Fruit fly (Drosophila melanogaster) whole organism, embryonic: Measurements from ENCODE around the gene Bet3.

Source experiments
- Adf1 ChIP-seq: fragments of 200-800 bp; sonication (Bioruptor generic); IDR thresholded peaks from 2 replicates; pipeline ENCODE4 v1.3.6; 2022; ENCODE audit warnings: missing biosample characterization, missing genetic modification characterization
- Antp ChIP-seq: fragments of 200-800 bp; sonication (Bioruptor generic); optimal IDR thresholded peaks from 3 replicates; lab custom pipeline; 2016; ENCODE audit warnings: missing biosample characterization, missing genetic modification characterization
- B-H2 ChIP-seq: fragments of 200-800 bp; sonication (Bioruptor generic); optimal IDR thresholded peaks from 2 replicates; lab custom pipeline; 2018; ENCODE audit warnings: missing biosample characterization, mild to moderate bottlenecking, missing genetic modification characterization
- CG11247 ChIP-seq: fragments of 200-800 bp; sonication (Bioruptor generic); IDR thresholded peaks from 2 replicates; pipeline ENCODE4 v1.3.6; 2022; ENCODE audit warnings: missing biosample characterization, missing genetic modification characterization
- CG11696 ChIP-seq: fragments of 200-800 bp; sonication (Bioruptor generic); IDR thresholded peaks from 2 replicates; pipeline ENCODE4 v1.3.6; 2022; ENCODE audit warnings: missing biosample characterization, missing genetic modification characterization
- CG15601 ChIP-seq: fragments of 200-800 bp; sonication (Bioruptor generic); optimal IDR thresholded peaks from 3 replicates; lab custom pipeline; 2019; ENCODE audit warnings: missing biosample characterization, mild to moderate bottlenecking, missing genetic modification characterization, moderate library complexity
- CG15696 ChIP-seq: fragments of 200-800 bp; sonication (Bioruptor generic); optimal IDR thresholded peaks from 2 replicates; lab custom pipeline; 2019; ENCODE audit warnings: missing biosample characterization, mild to moderate bottlenecking, missing genetic modification characterization, moderate library complexity
- CG1603 ChIP-seq: fragments of 200-800 bp; sonication (Bioruptor generic); optimal IDR thresholded peaks from 2 replicates; lab custom pipeline; 2019; ENCODE audit warnings: missing biosample characterization, mild to moderate bottlenecking, missing genetic modification characterization, moderate library complexity
- CG1792 ChIP-seq: fragments of 200-800 bp; sonication (Bioruptor generic); optimal IDR thresholded peaks from 2 replicates; lab custom pipeline; 2016; ENCODE audit warnings: missing biosample characterization, missing genetic modification characterization
- CG2116 ChIP-seq: fragments of 200-800 bp; sonication (Bioruptor generic); optimal IDR thresholded peaks from 3 replicates; lab custom pipeline; 2018; ENCODE audit warnings: missing biosample characterization, mild to moderate bottlenecking, missing genetic modification characterization
- CG3281 ChIP-seq: fragments of 200-800 bp; sonication (Bioruptor generic); optimal IDR thresholded peaks from 3 replicates; lab custom pipeline; 2017; ENCODE audit warnings: missing biosample characterization, mild to moderate bottlenecking, missing genetic modification characterization
- CG8281 ChIP-seq: fragments of 200-800 bp; sonication (Bioruptor generic); optimal IDR thresholded peaks from 2 replicates; lab custom pipeline; 2018; ENCODE audit warnings: missing biosample characterization, mild to moderate bottlenecking, missing genetic modification characterization, moderate library complexity
- CG9876 ChIP-seq: fragments of 200-800 bp; sonication (Bioruptor generic); optimal IDR thresholded peaks from 2 replicates; lab custom pipeline; 2016; ENCODE audit warnings: missing biosample characterization, missing genetic modification characterization
- D ChIP-seq, 2 experiments: fragments of 200-800 bp in 1 of 2; fragments of >200 bp in 1 of 2; sonication (Bioruptor generic) in 1 of 2; optimal IDR thresholded peaks; 2 replicates in 1 of 2; 3 replicates in 1 of 2; lab custom pipeline; 2017; ENCODE audit warnings: mild to moderate bottlenecking in 1 of 2, missing biosample characterization in 1 of 2, missing genetic modification characterization in 1 of 2, missing genetic modification reagents in 1 of 2
- Doc2 ChIP-seq: fragments of 200-800 bp; sonication (Bioruptor generic); IDR thresholded peaks from 2 replicates; pipeline ENCODE4 v1.3.6; 2022; ENCODE audit warnings: missing biosample characterization, missing genetic modification characterization
- Ets65A ChIP-seq: fragments of 200-800 bp; sonication (Bioruptor generic); peaks from one replicate; lab custom pipeline; 2016; ENCODE audit warnings: missing biosample characterization, missing genetic modification characterization
- Ets97D ChIP-seq: fragments of 200-800 bp; sonication (Bioruptor generic); optimal IDR thresholded peaks from 3 replicates; lab custom pipeline; 2016; ENCODE audit warnings: missing biosample characterization, missing genetic modification characterization
- HmgZ ChIP-seq: fragments of 200-800 bp; sonication (Bioruptor generic); optimal IDR thresholded peaks from 2 replicates; lab custom pipeline; 2018; ENCODE audit warnings: missing biosample characterization, mild to moderate bottlenecking, missing genetic modification characterization
- Hmr ChIP-seq: fragments of 200-800 bp; sonication (Bioruptor generic); optimal IDR thresholded peaks from 3 replicates; lab custom pipeline; 2017; ENCODE audit warnings: mild to moderate bottlenecking, missing biosample characterization, missing genetic modification reagents, missing genetic modification characterization
- Hsf ChIP-seq: fragments of 200-800 bp; sonication (Bioruptor generic); optimal IDR thresholded peaks from 3 replicates; lab custom pipeline; 2016; ENCODE audit warnings: missing biosample characterization, missing genetic modification characterization
- Med ChIP-seq: fragments of 200-800 bp; sonication (Bioruptor generic); peaks from one replicate; lab custom pipeline; 2016; ENCODE audit warnings: missing biosample characterization, missing genetic modification characterization, mild to moderate bottlenecking, inconsistent platforms, moderate library complexity
- NFAT ChIP-seq: fragments of 200-800 bp; sonication (Bioruptor generic); IDR thresholded peaks from 2 replicates; pipeline ENCODE4 v1.3.6; 2022; ENCODE audit warnings: missing biosample characterization, missing genetic modification characterization
- Nf-YC ChIP-seq: fragments of 200-800 bp; optimal IDR thresholded peaks from 3 replicates; lab custom pipeline; 2019; ENCODE audit warnings: missing biosample characterization, mild to moderate bottlenecking, missing genetic modification characterization, moderate library complexity
- Oli ChIP-seq: fragments of 200-800 bp; sonication (Bioruptor generic); optimal IDR thresholded peaks from 2 replicates; lab custom pipeline; 2018; ENCODE audit warnings: missing biosample characterization, mild to moderate bottlenecking, missing genetic modification characterization, moderate library complexity
- Sox102F ChIP-seq: fragments of 200-800 bp; sonication (Bioruptor generic); optimal IDR thresholded peaks from 2 replicates; lab custom pipeline; 2018; ENCODE audit warnings: missing biosample characterization, mild to moderate bottlenecking, missing genetic modification characterization, moderate library complexity
- Usf ChIP-seq: fragments of 200-800 bp; sonication (Bioruptor generic); optimal IDR thresholded peaks from 2 replicates; lab custom pipeline; 2017; ENCODE audit warnings: missing genotype, missing biosample characterization, missing genetic modification characterization
- Xbp1 ChIP-seq: fragments of 200-800 bp; sonication (Bioruptor generic); optimal IDR thresholded peaks from 3 replicates; lab custom pipeline; 2016; ENCODE audit warnings: missing biosample characterization, mild to moderate bottlenecking, missing genetic modification characterization
- YL-1 ChIP-seq: fragments of 200-800 bp; sonication (Bioruptor generic); optimal IDR thresholded peaks from 3 replicates; lab custom pipeline; 2017; ENCODE audit warnings: missing biosample characterization, mild to moderate bottlenecking, missing genetic modification characterization
- amos ChIP-seq: fragments of 200-800 bp; sonication (Bioruptor generic); IDR thresholded peaks from 2 replicates; pipeline ENCODE4 v1.3.6; 2022; ENCODE audit warnings: missing biosample characterization, missing genetic modification characterization; ENCODE audit not compliant: partially characterized antibody
- ato ChIP-seq: fragments of 200-800 bp; sonication (Bioruptor generic); IDR thresholded peaks from 2 replicates; pipeline ENCODE4 v1.3.6; 2022; ENCODE audit warnings: missing biosample characterization, missing genetic modification characterization; ENCODE audit not compliant: partially characterized antibody
- bigmax ChIP-seq: fragments of 200-800 bp; sonication (Bioruptor generic); optimal IDR thresholded peaks from 2 replicates; lab custom pipeline; 2018; ENCODE audit warnings: missing biosample characterization, mild to moderate bottlenecking, missing genetic modification characterization
- ewg ChIP-seq: fragments of 200-800 bp; sonication (Bioruptor generic); optimal IDR thresholded peaks from 3 replicates; lab custom pipeline; 2017; ENCODE audit warnings: mild to moderate bottlenecking, missing biosample characterization, missing genetic modification reagents, missing genetic modification characterization
- gfzf ChIP-seq: fragments of 200-800 bp; sonication (Bioruptor generic); optimal IDR thresholded peaks from 2 replicates; lab custom pipeline; 2016; ENCODE audit warnings: missing biosample characterization, mild to moderate bottlenecking, missing genetic modification characterization, moderate library complexity
- gt ChIP-seq: fragments of 200-800 bp; sonication (Bioruptor generic); IDR thresholded peaks from 2 replicates; pipeline ENCODE4 v1.3.6; 2022; ENCODE audit warnings: missing biosample characterization, missing genetic modification characterization
- kah ChIP-seq: fragments of 200-800 bp; sonication (Bioruptor generic); optimal IDR thresholded peaks from 2 replicates; lab custom pipeline; 2018; ENCODE audit warnings: missing biosample characterization, mild to moderate bottlenecking, missing genetic modification characterization
- ken ChIP-seq: fragments of 200-800 bp; sonication (Bioruptor generic); IDR thresholded peaks from 3 replicates; pipeline ENCODE4 v1.3.6; 2022; ENCODE audit warnings: missing biosample characterization, missing genetic modification characterization
- klu ChIP-seq: fragments of 200-800 bp; sonication (Bioruptor generic); IDR thresholded peaks from 2 replicates; pipeline ENCODE4 v1.3.6; 2022; ENCODE audit warnings: missing biosample characterization, missing genetic modification characterization
- knrl ChIP-seq: fragments of 200-800 bp; sonication (Bioruptor generic); IDR thresholded peaks from 3 replicates; pipeline ENCODE4 v1.3.6; 2022; ENCODE audit warnings: missing biosample characterization, missing genetic modification characterization; ENCODE audit not compliant: partially characterized antibody
- maf-S ChIP-seq: fragments of 200-800 bp; sonication (Bioruptor generic); optimal IDR thresholded peaks from 2 replicates; lab custom pipeline; 2016; ENCODE audit warnings: missing biosample characterization, missing genetic modification characterization
- mam ChIP-seq: fragments of 200-800 bp; sonication (Bioruptor generic); optimal IDR thresholded peaks from 3 replicates; lab custom pipeline; 2016; ENCODE audit warnings: missing biosample characterization, missing genetic modification characterization
- peb ChIP-seq: fragments of 200-800 bp; sonication (Bioruptor generic); IDR thresholded peaks from 2 replicates; pipeline ENCODE4 v1.3.6; 2022; ENCODE audit warnings: missing biosample characterization, missing genetic modification characterization
- phol ChIP-seq: fragments of 200-800 bp; sonication (Bioruptor generic); optimal IDR thresholded peaks from 3 replicates; lab custom pipeline; 2018; ENCODE audit warnings: missing biosample characterization, mild to moderate bottlenecking, missing genetic modification characterization, moderate library complexity
- ssp ChIP-seq: fragments of 200-800 bp; sonication (Bioruptor generic); IDR thresholded peaks from 2 replicates; pipeline ENCODE4 v1.3.6; 2022; ENCODE audit warnings: missing biosample characterization, missing genetic modification characterization
- stc ChIP-seq: fragments of 200-800 bp; sonication (Bioruptor generic); IDR thresholded peaks from 2 replicates; pipeline ENCODE4 v1.3.6; 2022; ENCODE audit warnings: missing biosample characterization, missing genetic modification characterization
- trem ChIP-seq: fragments of 200-800 bp; optimal IDR thresholded peaks from 3 replicates; lab custom pipeline; 2019; ENCODE audit warnings: missing biosample characterization, mild to moderate bottlenecking, missing genetic modification characterization, moderate library complexity
- unc-4 ChIP-seq: fragments of 200-800 bp; sonication (Bioruptor generic); IDR thresholded peaks from 2 replicates; pipeline ENCODE4 v1.3.6; 2022; ENCODE audit warnings: missing biosample characterization, missing genetic modification characterization; ENCODE audit not compliant: partially characterized antibody
- unpg ChIP-seq: fragments of 200-800 bp; sonication (Bioruptor generic); optimal IDR thresholded peaks from 3 replicates; lab custom pipeline; 2018; ENCODE audit warnings: missing biosample characterization, mild to moderate bottlenecking, missing genetic modification characterization, moderate library complexity
- zen ChIP-seq: fragments of 200-800 bp; sonication (Bioruptor generic); optimal IDR thresholded peaks from 3 replicates; lab custom pipeline; 2018; ENCODE audit warnings: missing biosample characterization, mild to moderate bottlenecking, missing genetic modification characterization, moderate library complexity

Bet3 gene

DNA sequence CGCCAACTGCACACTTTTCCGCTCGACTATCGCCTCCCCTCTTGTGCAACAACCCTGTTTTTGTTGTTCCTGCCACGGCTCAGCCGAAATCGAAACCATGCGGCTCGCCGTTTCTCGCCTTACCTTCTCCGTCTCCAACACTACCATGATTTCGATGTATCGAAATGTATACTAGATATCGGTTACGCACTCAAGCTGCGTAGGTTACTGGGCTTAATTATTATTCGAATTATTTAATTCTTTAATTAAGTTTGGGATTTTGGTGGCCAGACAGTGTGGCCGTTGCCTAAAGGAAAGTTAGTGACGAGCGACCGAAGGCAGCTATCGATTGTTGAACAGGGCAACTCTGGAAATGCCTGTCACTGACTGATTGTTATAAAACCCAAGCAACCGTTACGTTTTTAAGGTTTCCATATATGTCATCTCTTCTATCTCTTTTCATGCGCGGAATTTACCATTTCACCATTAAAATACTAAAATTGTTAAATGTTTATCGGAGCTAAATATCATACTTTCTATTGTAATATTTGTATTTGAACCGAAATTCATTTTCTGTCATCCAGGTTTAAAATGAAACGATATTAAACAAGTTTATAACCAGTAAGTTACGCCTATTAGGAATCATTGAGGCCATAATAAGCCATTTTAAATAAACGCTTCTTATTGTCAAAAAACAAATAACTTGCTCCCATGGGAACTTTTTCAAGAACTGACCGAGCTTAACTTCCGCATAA, 39.7 kb downstream of the Bet3 start, which contains the start of gene eIF4E1:
TSS of gene eIF4E1 (minus strand) at position 304 of the 734 bp plus-strand sequence.
- TF ChIP-seq mam (GFP tag; lab: Kevin White, UChicago) (peak; percentile 60), Antp (GFP tag; lab: Kevin White, UChicago) (peak; percentile 24), ewg (GFP tag; lab: Kevin White, UChicago) (no peak), HmgZ (peak; percentile 42), zen (tag; lab: Kevin White, UChicago) (peak; percentile 30), ken (GFP tag; lab: Robert Waterston, UW) (peak; percentile 27; the same call in 2 of the 3 replicates), unpg (GFP tag; lab: Kevin White, UChicago) (no peak), CG15601 (tag; lab: Kevin White, UChicago) (no peak), Nf-YC (tag; lab: Kevin White, UChicago) (peak; percentile 47), D (optimal IDR thresholded peaks at IDR 0.05; lab: Kevin White, UChicago) (no peak), D (GFP tag; optimal IDR thresholded peaks at IDR 0.05; lab: Kevin White, UChicago) (no peak), unc-4 (peak; percentile 74), bigmax (GFP tag; lab: Kevin White, UChicago) (peak; percentile 14), CG11247 (GFP tag; lab: Robert Waterston, UW) (peak; percentile 43), knrl (GFP tag; lab: Robert Waterston, UW) (peak; percentile 86), Hmr (GFP tag; lab: Kevin White, UChicago) (peak; percentile 47), NFAT (peak; percentile 54; the same call in 1 of the 2 replicates), maf-S (GFP tag; lab: Kevin White, UChicago) (peak; percentile 2), Ets65A (GFP tag; lab: Kevin White, UChicago) (peak; percentile 89), Sox102F (no peak), ato (peak; percentile 62), YL-1 (GFP tag; lab: Kevin White, UChicago) (peak; percentile 61), Ets97D (GFP tag; lab: Kevin White, UChicago) (peak; percentile 96), ssp (GFP tag; lab: Robert Waterston, UW) (peak; percentile 38), klu (GFP tag; lab: Robert Waterston, UW) (0 out of 2 replicates have a peak, but pooled peaks have one; percentile 14), phol (tag; lab: Kevin White, UChicago) (peak; percentile 62), CG15696 (tag; lab: Kevin White, UChicago) (peak; percentile 8), CG1792 (GFP tag; lab: Kevin White, UChicago) (peak; percentile 28), CG8281 (tag; lab: Kevin White, UChicago) (no peak), Med (peak; percentile 74), kah (no peak), CG1603 (tag; lab: Kevin White, UChicago) (peak; percentile 80), CG11696 (no peak), Usf (GFP tag; lab: Kevin White, UChicago) (no peak), Hsf (peak; percentile 13), CG3281 (peak; percentile 87), Xbp1 (GFP tag; lab: Kevin White, UChicago) (peak; percentile 46), Doc2 (no peak), Adf1 (GFP tag; lab: Robert Waterston, UW) (0 out of 2 replicates have a peak, but pooled peaks have one; percentile 28), gt (GFP tag; lab: Robert Waterston, UW) (no peak), amos (GFP tag; lab: Robert Waterston, UW) (peak; percentile 86), B-H2 (peak; percentile 2), Oli (tag; lab: Kevin White, UChicago) (no peak), peb (no peak), trem (tag; lab: Kevin White, UChicago) (peak; percentile 57), CG9876 (GFP tag; lab: Kevin White, UChicago) (peak; percentile 5), gfzf (GFP tag; lab: Kevin White, UChicago) (peak; percentile 75), CG2116 (peak; percentile 98), stc (GFP tag; lab: Robert Waterston, UW) (peak; percentile 4; the same call in 1 of the 2 replicates)
